Worm (Caenorhabditis elegans): ENCODE measurements around the gene evl-18.
A peak's percentile ranks its signal among the peaks of the same experiment; 100 is the strongest.

The evl-18 gene

DNA sequence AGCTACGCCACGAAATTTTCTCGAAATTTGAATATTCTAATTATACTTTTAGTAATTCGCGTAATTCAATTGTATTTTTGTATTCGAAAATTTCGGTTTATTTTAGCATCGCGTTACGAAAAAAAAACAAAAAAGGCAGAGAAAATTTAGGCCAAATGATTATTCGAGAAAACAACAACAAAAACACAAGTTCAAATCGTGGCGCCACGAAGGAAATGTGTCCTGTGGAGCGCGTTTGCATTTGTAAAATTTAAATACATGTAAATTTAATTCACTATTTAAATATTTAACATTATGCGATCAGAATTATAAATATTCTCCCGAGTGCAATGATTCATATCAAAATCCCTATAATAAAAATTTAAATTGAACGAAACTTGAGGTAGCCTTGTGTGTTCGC, 11.1 kb downstream of the evl-18 start:
- no peak for TF ChIP-seq lin-32 (GFP tag; optimal IDR thresholded peaks at IDR 0.05)
- TF ChIP-seq ceh-83 (GFP tag; optimal IDR thresholded peaks at IDR 0.05): no peak
- no peak for TF ChIP-seq unc-62 (GFP tag; optimal IDR thresholded peaks at IDR 0.05)

DNA sequence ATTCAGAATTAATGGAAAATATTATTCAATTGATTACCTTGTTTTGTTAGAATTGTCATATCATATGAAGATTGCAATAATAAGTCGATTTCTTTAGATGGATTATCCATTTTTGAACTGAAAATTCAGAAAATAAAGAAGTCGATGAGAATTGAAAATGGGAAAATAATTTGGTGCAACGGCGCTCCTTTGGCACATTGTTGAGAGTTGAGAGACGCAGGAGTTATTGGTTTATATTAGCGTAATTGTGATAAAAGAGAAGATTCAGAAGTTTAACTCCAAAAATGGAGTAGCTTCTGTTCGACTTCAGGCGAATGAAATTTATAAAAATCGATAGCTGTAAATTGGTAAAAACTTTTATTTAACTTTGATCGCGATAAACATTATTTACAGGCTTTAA, 15.3 kb downstream of the evl-18 start, which contains the start of gene C14B1.8:
C14B1.8 (minus strand) TSS at position 117 of the 400 bp plus-strand sequence.
- TF ChIP-seq ces-1 (GFP tag; optimal IDR thresholded peaks at IDR 0.05) (peak; percentile 96), unc-39 (tag; optimal IDR thresholded peaks at IDR 0.05) (no peak), mep-1 (tag; optimal IDR thresholded peaks at IDR 0.05) (peak; percentile 47), mls-2 (tag; optimal IDR thresholded peaks at IDR 0.05) (no peak), blmp-1 (tag; optimal IDR thresholded peaks at IDR 0.05) (no peak), nhr-2 (tag; optimal IDR thresholded peaks at IDR 0.05) (no peak)

DNA sequence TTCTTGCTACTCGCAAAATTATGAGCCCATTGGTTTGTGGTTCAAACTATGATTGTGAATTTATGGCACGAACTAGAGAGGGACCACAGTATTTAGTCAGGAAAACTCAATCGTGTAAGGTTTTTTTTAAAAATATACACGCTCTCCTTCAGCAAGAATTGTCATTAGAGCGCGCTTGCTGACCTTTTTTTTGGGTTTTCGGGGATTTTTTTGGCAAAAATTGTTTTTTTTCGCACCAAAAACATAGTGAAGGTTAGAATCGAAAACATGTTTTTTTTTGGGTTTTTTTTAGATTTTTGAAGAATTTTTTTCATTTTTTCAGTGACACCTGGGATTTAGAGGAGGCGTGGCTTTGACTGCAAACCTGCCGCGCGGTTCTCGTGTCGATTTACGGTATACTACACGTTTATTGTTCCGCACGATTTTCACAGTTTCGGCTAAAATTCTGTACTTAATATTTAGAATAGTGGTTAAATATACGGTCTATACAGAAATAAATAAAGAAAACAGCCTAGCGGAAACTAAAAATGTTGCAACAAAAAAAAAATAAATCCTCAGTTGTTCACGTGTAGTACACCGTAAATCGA, 18.7 kb downstream of the evl-18 start:
- TF ChIP-seq sptf-1 (tag; optimal IDR thresholded peaks at IDR 0.05): no peak
- peak; percentile 30 for TF ChIP-seq mep-1 (tag; optimal IDR thresholded peaks at IDR 0.05)
- no peak for TF ChIP-seq lsy-2 (tag; optimal IDR thresholded peaks at IDR 0.05)

DNA sequence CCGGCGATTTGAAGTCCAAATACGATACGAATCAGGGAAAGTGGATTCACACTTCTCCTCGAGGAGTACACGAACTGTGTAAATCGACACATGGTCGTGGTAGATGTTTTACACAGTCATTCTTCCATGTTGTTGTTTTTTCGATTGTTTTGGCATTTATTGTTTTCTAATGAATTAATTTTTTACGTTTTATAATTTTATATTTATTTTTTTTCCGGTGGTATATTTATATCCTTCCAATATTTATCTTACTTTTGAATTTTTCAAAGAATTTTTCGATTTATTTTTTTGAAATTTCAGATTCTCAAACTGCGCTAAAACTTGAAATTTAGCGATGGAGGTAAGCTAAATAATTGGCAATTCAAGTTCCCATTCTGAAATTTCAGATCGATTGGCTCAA, 21.7 kb downstream of the evl-18 start, which contains the start of gene nrde-1:
nrde-1 (plus strand) TSS at position 301 of the 400 bp plus-strand sequence.
- no peak for TF ChIP-seq lin-13 (tag; optimal IDR thresholded peaks at IDR 0.05)
- TF ChIP-seq cnd-1 (tag; optimal IDR thresholded peaks at IDR 0.05): no peak
- TF ChIP-seq nhr-237 (tag; optimal IDR thresholded peaks at IDR 0.05): no peak
- no peak for TF ChIP-seq unc-120 (tag; optimal IDR thresholded peaks at IDR 0.05; ENCODE audit: poor library complexity, severe bottlenecking)
- TF ChIP-seq ceh-83 (GFP tag; optimal IDR thresholded peaks at IDR 0.05): no peak
- TF ChIP-seq pha-4 (tag; optimal IDR thresholded peaks at IDR 0.05): no peak

DNA sequence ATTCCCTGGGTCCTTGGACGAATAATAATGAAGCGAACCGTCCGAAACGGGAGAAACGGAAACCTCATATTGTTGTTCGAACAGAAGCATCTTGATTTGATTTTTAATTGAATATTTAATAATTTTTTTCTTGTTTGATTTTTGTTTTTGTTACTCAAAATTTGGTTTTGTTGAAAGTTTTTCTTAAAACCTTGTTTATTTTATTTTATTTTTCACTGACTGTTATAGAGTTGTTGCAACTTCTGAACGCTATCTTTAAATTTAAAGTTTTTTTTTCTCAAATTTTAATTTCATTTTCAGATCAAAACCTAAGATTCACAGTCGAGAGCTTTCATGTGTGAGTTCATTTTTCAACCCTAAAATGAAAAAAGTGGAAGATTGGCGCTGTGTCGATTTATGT, 25.8 kb downstream of the evl-18 start, which contains the start of gene alkb-8:
alkb-8 (plus strand) TSS at position 301 of the 400 bp plus-strand sequence.
- TF ChIP-seq mep-1 (tag; optimal IDR thresholded peaks at IDR 0.05) (no peak), lsy-2 (tag; optimal IDR thresholded peaks at IDR 0.05) (no peak), unc-62 (GFP tag; optimal IDR thresholded peaks at IDR 0.05) (no peak), snpc-4 (tag; optimal IDR thresholded peaks at IDR 0.05) (no peak), nhr-237 (tag; optimal IDR thresholded peaks at IDR 0.05) (no peak), mab-5 (tag; optimal IDR thresholded peaks at IDR 0.05) (no peak), lin-13 (tag; optimal IDR thresholded peaks at IDR 0.05) (no peak)

DNA sequence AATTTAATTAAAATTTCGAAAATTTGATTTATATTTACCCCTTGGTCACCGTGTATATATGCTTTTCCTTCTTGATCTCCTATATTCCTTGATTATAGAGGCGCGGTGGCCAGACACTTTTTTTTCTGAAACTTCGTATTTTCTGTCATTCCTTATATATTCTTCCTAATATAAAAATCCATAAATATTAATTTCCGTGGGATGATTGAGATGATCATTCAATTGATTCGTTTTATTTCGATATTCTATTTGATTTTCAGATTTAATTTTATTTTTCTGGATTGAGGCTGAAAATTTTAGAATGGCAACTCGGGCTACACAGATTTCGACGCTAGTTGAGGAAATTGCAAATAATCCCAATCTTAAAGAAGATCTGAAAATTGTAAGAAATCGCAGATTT, 28.3 kb downstream of the evl-18 start, which contains the start of gene dph-1:
dph-1 (plus strand) TSS at position 301 of the 400 bp plus-strand sequence.
- no peak for TF ChIP-seq zip-8 (tag; optimal IDR thresholded peaks at IDR 0.05)
- TF ChIP-seq M03D4.4 (tag; optimal IDR thresholded peaks at IDR 0.05): no peak
- no peak for TF ChIP-seq ztf-11 (tag; optimal IDR thresholded peaks at IDR 0.05)

DNA sequence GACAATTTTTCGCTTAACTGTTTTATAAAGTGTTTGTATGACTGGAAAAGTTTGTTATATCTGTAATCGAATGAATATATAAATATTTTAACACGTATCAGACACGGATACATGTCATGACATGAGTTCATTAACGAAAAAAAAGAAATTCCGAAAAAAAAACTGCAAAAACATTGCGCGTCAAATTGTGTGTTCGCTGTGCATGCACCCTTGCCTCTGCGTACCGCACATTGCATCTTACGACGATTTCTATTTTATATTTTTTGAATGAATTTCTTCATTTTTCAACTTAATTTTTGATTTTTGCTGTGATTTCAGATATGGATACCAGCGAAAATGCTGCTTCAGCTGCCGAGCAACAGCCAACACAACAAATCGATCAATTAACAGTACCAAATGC, 29.9 kb downstream of the evl-18 start, which contains the start of gene wdr-5.1:
wdr-5.1 (plus strand) TSS at position 319 of the 400 bp plus-strand sequence.
- no peak for TF ChIP-seq unc-120 (tag; optimal IDR thresholded peaks at IDR 0.05; ENCODE audit: poor library complexity, severe bottlenecking)
- no peak for TF ChIP-seq sptf-1 (tag; optimal IDR thresholded peaks at IDR 0.05)
- no peak for TF ChIP-seq drap-1 (GFP tag; optimal IDR thresholded peaks at IDR 0.05)
- TF ChIP-seq mab-5 (tag; optimal IDR thresholded peaks at IDR 0.05): no peak
- no peak for TF ChIP-seq pha-4 (tag; optimal IDR thresholded peaks at IDR 0.05)
- no peak for TF ChIP-seq unc-39 (tag; optimal IDR thresholded peaks at IDR 0.05)
- no peak for TF ChIP-seq ztf-11 (tag; optimal IDR thresholded peaks at IDR 0.05)
- TF ChIP-seq elt-1 (tag; optimal IDR thresholded peaks at IDR 0.05; ENCODE audit: borderline replicate concordance, insufficient read depth): no peak
- peak; percentile 12 for TF ChIP-seq ces-1 (GFP tag; optimal IDR thresholded peaks at IDR 0.05)
- TF ChIP-seq bed-3 (GFP tag; optimal IDR thresholded peaks at IDR 0.05): no peak
- no peak for TF ChIP-seq mep-1 (tag; optimal IDR thresholded peaks at IDR 0.05)
- TF ChIP-seq lsy-2 (tag; optimal IDR thresholded peaks at IDR 0.05): peak; percentile 55

DNA sequence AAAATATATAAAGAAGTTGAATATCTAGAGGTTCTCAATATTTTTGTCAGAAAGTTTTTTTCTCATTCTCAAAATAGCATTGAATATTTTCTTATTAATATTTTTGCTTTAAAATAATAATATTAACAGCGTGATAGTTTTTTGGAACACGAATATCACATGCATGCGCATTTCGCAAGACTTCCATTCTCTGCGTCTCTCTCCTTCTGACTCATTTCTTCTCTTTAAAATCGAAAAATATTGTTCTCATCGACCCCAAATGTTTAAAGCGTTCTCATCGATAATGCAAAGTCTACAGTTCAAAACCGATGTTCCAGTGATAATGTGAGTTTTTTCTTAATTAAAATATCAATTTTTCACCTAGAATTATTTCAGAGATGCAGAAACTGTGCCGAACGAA, 31.4 kb downstream of the evl-18 start, which contains the start of gene C14B1.3:
C14B1.3 (plus strand) TSS at position 168 of the 400 bp plus-strand sequence.
- TF ChIP-seq ztf-11 (tag; optimal IDR thresholded peaks at IDR 0.05): no peak
- TF ChIP-seq lsy-2 (tag; optimal IDR thresholded peaks at IDR 0.05): peak; percentile 5
